Fruit fly (Drosophila melanogaster) whole organism, embryonic: ENCODE measurements around the gene CG44088.

ENCODE experiments used
- B-H2 ChIP-seq: fragments of 200-800 bp; sonication (Bioruptor generic); optimal IDR thresholded peaks from 2 replicates; lab custom pipeline; 2018; ENCODE audit warnings: missing biosample characterization, mild to moderate bottlenecking, missing genetic modification characterization
- CG13775 ChIP-seq: fragments of 200-800 bp; sonication (Bioruptor generic); optimal IDR thresholded peaks from 3 replicates; lab custom pipeline; 2017; ENCODE audit warnings: missing biosample characterization, mild to moderate bottlenecking, missing genetic modification characterization
- CG14965 ChIP-seq: fragments of 200-800 bp; sonication (Bioruptor generic); optimal IDR thresholded peaks from 2 replicates; lab custom pipeline; 2016; ENCODE audit warnings: missing biosample characterization, missing genetic modification characterization, borderline replicate concordance
- CG1603 ChIP-seq: fragments of 200-800 bp; sonication (Bioruptor generic); optimal IDR thresholded peaks from 2 replicates; lab custom pipeline; 2019; ENCODE audit warnings: missing biosample characterization, mild to moderate bottlenecking, missing genetic modification characterization, moderate library complexity
- CG16779 ChIP-seq: fragments of 200-800 bp; sonication (Bioruptor generic); IDR thresholded peaks from 2 replicates; pipeline ENCODE4 v1.3.6; 2022; ENCODE audit warnings: missing biosample characterization, missing genetic modification characterization
- CG16863 ChIP-seq: fragments of 200-800 bp; sonication (Bioruptor generic); optimal IDR thresholded peaks from 3 replicates; lab custom pipeline; 2016; ENCODE audit warnings: missing biosample characterization, missing genetic modification characterization
- CG17829 ChIP-seq: fragments of 200-800 bp; optimal IDR thresholded peaks from 2 replicates; lab custom pipeline; 2019; ENCODE audit warnings: missing biosample characterization, mild to moderate bottlenecking, missing genetic modification characterization, moderate library complexity
- CG18476 ChIP-seq: fragments of 200-800 bp; sonication (Bioruptor generic); optimal IDR thresholded peaks from 2 replicates; lab custom pipeline; 2016; ENCODE audit warnings: missing biosample characterization, mild to moderate bottlenecking, missing genetic modification characterization
- CG3847 ChIP-seq: fragments of 200-800 bp; sonication (Bioruptor generic); IDR thresholded peaks from 2 replicates; pipeline ENCODE4 v1.3.6; 2022; ENCODE audit warnings: missing biosample characterization, missing genetic modification characterization
- CG7928 ChIP-seq: fragments of 200-800 bp; sonication (Bioruptor generic); optimal IDR thresholded peaks from 2 replicates; lab custom pipeline; 2017; ENCODE audit warnings: missing biosample characterization, mild to moderate bottlenecking, missing genetic modification characterization
- CG8290 ChIP-seq, 3 experiments: fragments of 200-800 bp; sonication (Bioruptor generic); optimal IDR thresholded peaks; 2 replicates each; lab custom pipeline; 2016 to 2019; ENCODE audit warnings: missing biosample characterization in 3 of 3, missing genetic modification characterization in 3 of 3, mild to moderate bottlenecking in 2 of 3, moderate library complexity in 1 of 3
- CG9817 ChIP-seq: fragments of 200-800 bp; sonication (Bioruptor generic); optimal IDR thresholded peaks from 2 replicates; lab custom pipeline; 2018; ENCODE audit warnings: missing biosample characterization, mild to moderate bottlenecking, missing genetic modification characterization, moderate library complexity
- CTCF ChIP-seq: fragments of 200-800 bp; sonication (Bioruptor generic); optimal IDR thresholded peaks from 2 replicates; lab custom pipeline; 2017; ENCODE audit warnings: missing biosample characterization, mild to moderate bottlenecking, missing genetic modification characterization, moderate library complexity
- CrebB ChIP-seq: fragments of 200-800 bp; sonication (Bioruptor generic); optimal IDR thresholded peaks from 3 replicates; lab custom pipeline; 2018; ENCODE audit warnings: missing biosample characterization, mild to moderate bottlenecking, missing genetic modification characterization
- H2.0 ChIP-seq: fragments of 200-800 bp; sonication (Bioruptor generic); IDR thresholded peaks from 2 replicates; pipeline ENCODE4 v1.3.6; 2022; ENCODE audit warnings: missing biosample characterization, missing genetic modification characterization
- HLH54F ChIP-seq: fragments of 200-800 bp; sonication (Bioruptor generic); optimal IDR thresholded peaks from 3 replicates; lab custom pipeline; 2016; ENCODE audit warnings: missing biosample characterization, missing genetic modification characterization
- Hand ChIP-seq: fragments of 200-800 bp; sonication (Bioruptor generic); optimal IDR thresholded peaks from 2 replicates; lab custom pipeline; 2017; ENCODE audit warnings: mild to moderate bottlenecking, missing biosample characterization, missing genetic modification reagents, missing genetic modification characterization
- Hr78 ChIP-seq, 2 experiments: fragments of 200-800 bp in 1 of 2; fragments of >200 bp in 1 of 2; sonication (Bioruptor generic) in 1 of 2; optimal IDR thresholded peaks; 2 replicates each; lab custom pipeline; 2017 to 2019; ENCODE audit warnings: missing biosample characterization in 2 of 2, missing genetic modification characterization in 2 of 2, mild to moderate bottlenecking in 1 of 2, moderate library complexity in 1 of 2
- Lim3 ChIP-seq: fragments of 200-800 bp; sonication (Bioruptor generic); IDR thresholded peaks from 2 replicates; pipeline ENCODE4 v1.3.6; 2022; ENCODE audit warnings: missing biosample characterization, missing genetic modification characterization
- MESR4 ChIP-seq: fragments of 200-800 bp; sonication (Bioruptor generic); optimal IDR thresholded peaks from 2 replicates; lab custom pipeline; 2018; ENCODE audit warnings: missing biosample characterization, mild to moderate bottlenecking, missing genetic modification characterization, moderate library complexity
- Nf-YB ChIP-seq: fragments of 200-800 bp; sonication (Bioruptor generic); optimal IDR thresholded peaks from 3 replicates; lab custom pipeline; 2019; ENCODE audit warnings: missing biosample characterization, mild to moderate bottlenecking, missing genetic modification characterization, moderate library complexity
- Oli ChIP-seq: fragments of 200-800 bp; sonication (Bioruptor generic); optimal IDR thresholded peaks from 2 replicates; lab custom pipeline; 2018; ENCODE audit warnings: missing biosample characterization, mild to moderate bottlenecking, missing genetic modification characterization, moderate library complexity
- PHDP ChIP-seq: fragments of 200-800 bp; sonication (Bioruptor generic); optimal IDR thresholded peaks from 3 replicates; lab custom pipeline; 2018; ENCODE audit warnings: missing biosample characterization, mild to moderate bottlenecking, missing genetic modification characterization, moderate library complexity
- Six4 ChIP-seq: fragments of 200-800 bp; sonication (Bioruptor generic); optimal IDR thresholded peaks from 2 replicates; lab custom pipeline; 2016; ENCODE audit warnings: missing biosample characterization, missing genetic modification characterization
- YL-1 ChIP-seq: fragments of 200-800 bp; sonication (Bioruptor generic); optimal IDR thresholded peaks from 3 replicates; lab custom pipeline; 2017; ENCODE audit warnings: missing biosample characterization, mild to moderate bottlenecking, missing genetic modification characterization
- amos ChIP-seq: fragments of 200-800 bp; sonication (Bioruptor generic); IDR thresholded peaks from 2 replicates; pipeline ENCODE4 v1.3.6; 2022; ENCODE audit warnings: missing biosample characterization, missing genetic modification characterization; ENCODE audit not compliant: partially characterized antibody
- ash1 ChIP-seq: fragments of 200-800 bp; sonication (Bioruptor generic); optimal IDR thresholded peaks from 2 replicates; lab custom pipeline; 2018; ENCODE audit warnings: missing biosample characterization, mild to moderate bottlenecking, missing genetic modification characterization
- bcd ChIP-seq: fragments of 200-800 bp; sonication (Bioruptor generic); optimal IDR thresholded peaks from 2 replicates; lab custom pipeline; 2017; ENCODE audit warnings: missing biosample characterization, mild to moderate bottlenecking, missing genetic modification characterization
- cwo ChIP-seq: fragments of 200-800 bp; sonication (Bioruptor generic); optimal IDR thresholded peaks from 3 replicates; lab custom pipeline; 2017; ENCODE audit warnings: missing biosample characterization, missing genetic modification characterization, mild to moderate bottlenecking, moderate library complexity, missing genetic modification reagents
- da ChIP-seq: fragments of 200-800 bp; sonication (Bioruptor generic); optimal IDR thresholded peaks from 2 replicates; lab custom pipeline; 2016; ENCODE audit warnings: missing biosample characterization, missing genetic modification characterization
- eve ChIP-seq, 2 experiments: fragments of >200 bp; optimal IDR thresholded peaks; 2 replicates each; lab custom pipeline; 2017; ENCODE audit warnings: missing biosample characterization in 2 of 2, missing genetic modification characterization in 2 of 2
- fru ChIP-seq: fragments of >200 bp; optimal IDR thresholded peaks from 2 replicates; lab custom pipeline; 2017
- hth ChIP-seq: fragments of >200 bp; optimal IDR thresholded peaks from 2 replicates; lab custom pipeline; 2017; ENCODE audit warnings: inconsistent platforms
- kni ChIP-seq: fragments of 200-800 bp; sonication (Bioruptor generic); optimal IDR thresholded peaks from 3 replicates; lab custom pipeline; 2017; ENCODE audit warnings: mild to moderate bottlenecking, missing biosample characterization, missing genetic modification reagents, missing genetic modification characterization
- lbe ChIP-seq: fragments of 200-800 bp; sonication (Bioruptor generic); optimal IDR thresholded peaks from 2 replicates; lab custom pipeline; 2016; ENCODE audit warnings: missing biosample characterization, mild to moderate bottlenecking, missing genetic modification characterization
- mld ChIP-seq: fragments of 200-800 bp; sonication (Bioruptor generic); IDR thresholded peaks from 3 replicates; pipeline ENCODE4 v1.3.6; 2022; ENCODE audit warnings: missing biosample characterization, missing genetic modification characterization; ENCODE audit not compliant: partially characterized antibody
- pnt ChIP-seq: fragments of 200-800 bp; sonication (Bioruptor generic); optimal IDR thresholded peaks from 3 replicates; lab custom pipeline; 2016; ENCODE audit warnings: missing biosample characterization, missing genetic modification characterization
- slbo ChIP-seq: fragments of 200-800 bp; sonication (Bioruptor generic); IDR thresholded peaks from 2 replicates; pipeline ENCODE4 v1.3.6; 2022; ENCODE audit warnings: missing biosample characterization, missing genetic modification characterization
- so ChIP-seq: fragments of 200-800 bp; sonication (Bioruptor generic); IDR thresholded peaks from 3 replicates; pipeline ENCODE4 v1.3.6; 2022; ENCODE audit warnings: missing biosample characterization, missing genetic modification characterization
- sqz ChIP-seq: fragments of 200-800 bp; sonication (Bioruptor generic); optimal IDR thresholded peaks from 3 replicates; lab custom pipeline; 2018; ENCODE audit warnings: missing biosample characterization, mild to moderate bottlenecking, missing genetic modification characterization
- toy ChIP-seq: fragments of 200-800 bp; sonication (Bioruptor generic); IDR thresholded peaks from 2 replicates; pipeline ENCODE4 v1.3.6; 2022; ENCODE audit warnings: missing biosample characterization, missing genetic modification characterization
- trh ChIP-seq: fragments of 200-800 bp; sonication (Bioruptor generic); optimal IDR thresholded peaks from 2 replicates; lab custom pipeline; 2016; ENCODE audit warnings: missing biosample characterization, missing genetic modification characterization
- unc-4 ChIP-seq: fragments of 200-800 bp; sonication (Bioruptor generic); IDR thresholded peaks from 2 replicates; pipeline ENCODE4 v1.3.6; 2022; ENCODE audit warnings: missing biosample characterization, missing genetic modification characterization; ENCODE audit not compliant: partially characterized antibody
- usp ChIP-seq: fragments of >200 bp; optimal IDR thresholded peaks from 2 replicates; lab custom pipeline; 2017; ENCODE audit warnings: missing biosample characterization, missing genetic modification characterization

The CG44088 gene

DNA sequence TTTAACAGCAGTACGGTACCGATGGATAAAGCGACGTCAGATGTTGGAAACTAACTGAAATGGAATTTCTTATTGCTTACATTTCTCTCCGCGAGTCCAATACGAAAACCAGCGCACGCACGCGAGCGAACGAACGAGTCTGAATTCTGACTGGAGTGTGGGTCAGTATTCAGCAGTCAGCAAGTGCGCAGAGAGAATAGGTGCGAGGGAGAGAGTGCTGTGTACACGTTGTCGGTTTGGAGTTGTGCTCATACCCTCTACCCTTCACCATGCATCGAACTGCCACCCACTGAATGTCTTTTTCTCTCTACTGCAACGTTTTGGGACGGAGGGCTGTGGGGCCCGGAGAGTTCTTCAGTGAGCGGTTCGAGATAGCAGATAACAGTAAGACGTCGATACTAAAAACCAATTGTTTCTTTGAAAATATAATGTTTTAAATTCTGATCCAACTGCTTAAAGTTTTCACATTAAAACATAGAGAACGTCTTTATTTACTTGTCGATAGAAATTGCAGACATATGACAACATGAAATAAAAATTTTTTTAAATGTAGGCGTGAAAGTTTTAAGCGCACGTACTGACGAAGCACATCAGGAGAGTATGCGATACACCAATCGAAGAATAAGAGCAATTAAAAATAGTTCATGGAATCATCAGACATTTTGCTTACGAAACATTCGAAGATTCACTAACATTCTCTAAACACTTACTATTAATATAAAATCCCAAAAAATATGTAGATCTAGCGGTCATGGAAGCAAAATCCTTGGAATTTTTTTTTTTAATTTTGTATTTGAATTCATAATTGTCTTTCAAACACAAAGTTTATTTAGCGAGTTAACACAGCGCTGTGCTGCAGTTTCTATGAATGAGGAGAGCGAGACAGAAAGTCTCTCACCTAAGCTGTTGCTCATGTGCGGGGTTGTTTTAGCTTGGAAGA is 35.1 kb downstream of the CG44088 start (continued):
- TF ChIP-seq eve (GFP tag; optimal IDR thresholded peaks at IDR 0.05; lab: Kevin White, UChicago) (peak in 1 of 2 experiments; percentile 96), fru (lab: Kevin White, UChicago) (no peak), CG18476 (GFP tag; lab: Kevin White, UChicago) (peak; percentile 82), CG9817 (tag; lab: Kevin White, UChicago) (peak; percentile 67), CG16863 (GFP tag; lab: Kevin White, UChicago) (peak; percentile 90), CG1603 (tag; lab: Kevin White, UChicago) (peak; percentile 36), so (no peak), H2.0 (GFP tag; lab: Robert Waterston, UW) (no peak), da (GFP tag; lab: Kevin White, UChicago) (peak; percentile 14), hth (no peak), Six4 (peak; percentile 89), CG16779 (no peak), PHDP (tag; lab: Kevin White, UChicago) (peak; percentile 65), HLH54F (GFP tag; lab: Kevin White, UChicago) (peak; percentile 84), YL-1 (GFP tag; lab: Kevin White, UChicago) (peak; percentile 22), cwo (peak; percentile 76), CG13775 (GFP tag; lab: Kevin White, UChicago) (peak; percentile 90), lbe (peak; percentile 34), CG3847 (GFP tag; lab: Robert Waterston, UW) (no peak), CG17829 (peak; percentile 69), Nf-YB (peak; percentile 74), CTCF (GFP tag; lab: Kevin White, UChicago) (no peak), Oli (tag; lab: Kevin White, UChicago) (peak; percentile 92), ash1 (GFP tag; lab: Kevin White, UChicago) (no peak), kni (GFP tag; lab: Kevin White, UChicago) (peak; percentile 64), unc-4 (GFP tag; lab: Robert Waterston, UW) (no peak), CG14965 (GFP tag; lab: Kevin White, UChicago) (no peak), Hand (peak; percentile 54), slbo (GFP tag; lab: Robert Waterston, UW) (no peak), usp (GFP tag; lab: Kevin White, UChicago) (no peak), amos (no peak), pnt (GFP tag; lab: Kevin White, UChicago) (peak; percentile 86), bcd (GFP tag; lab: Kevin White, UChicago) (peak; percentile 90), Lim3 (GFP tag; lab: Robert Waterston, UW) (no peak), trh (GFP tag; lab: Kevin White, UChicago) (peak; percentile 44), mld (GFP tag; lab: Robert Waterston, UW) (no peak), toy (no peak), MESR4 (GFP tag; lab: Kevin White, UChicago) (peak; percentile 1), B-H2 (GFP tag; lab: Kevin White, UChicago) (no peak), CG8290 (GFP tag; optimal IDR thresholded peaks at IDR 0.05; lab: Kevin White, UChicago) (peak; percentile 62), CG8290 (tag; optimal IDR thresholded peaks at IDR 0.05; lab: Kevin White, UChicago) (peak; percentile 50 to 52), Hr78 (GFP tag; optimal IDR thresholded peaks at IDR 0.05; lab: Kevin White, UChicago) (peak in 1 of 2 experiments; percentile 77), CrebB (no peak), CG7928 (peak; percentile 34), sqz (GFP tag; lab: Kevin White, UChicago) (peak; percentile 56)
